Worm (Caenorhabditis elegans): ENCODE data around the gene srw-11.

The srw-11 gene

ce11 chrV:15197955-15198354 lies 42.2 kb downstream of the srw-11 start, which contains the start of gene srw-1:
TSS of gene srw-1 (plus strand) at chrV:15198255.
- TF ChIP-seq T23F11.4 (GFP tag; optimal IDR thresholded peaks at IDR 0.05): no peak
- TF ChIP-seq lim-6 (tag; optimal IDR thresholded peaks at IDR 0.05): no peak
- no peak for TF ChIP-seq K09A11.1 (tag; optimal IDR thresholded peaks at IDR 0.05; ENCODE audit: insufficient read depth)
- TF ChIP-seq sox-2 (GFP tag; IDR thresholded peaks at IDR 0.05): no peak
- no peak for TF ChIP-seq nhr-11 (tag; optimal IDR thresholded peaks at IDR 0.05)
- TF ChIP-seq C38D4.7 (GFP tag; optimal IDR thresholded peaks at IDR 0.05): no peak
- no peak for TF ChIP-seq hlh-13 (GFP tag; optimal IDR thresholded peaks at IDR 0.05)
- no peak for TF ChIP-seq pax-1 (tag; optimal IDR thresholded peaks at IDR 0.05)
- TF ChIP-seq mec-3 (tag; optimal IDR thresholded peaks at IDR 0.05; ENCODE audit: borderline replicate concordance): no peak
- TF ChIP-seq unc-55 (GFP tag; optimal IDR thresholded peaks at IDR 0.05): no peak
- TF ChIP-seq elt-4 (tag; optimal IDR thresholded peaks at IDR 0.05): no peak
- TF ChIP-seq sdc-2 (tag; optimal IDR thresholded peaks at IDR 0.05): no peak
- TF ChIP-seq ceh-30 (tag; optimal IDR thresholded peaks at IDR 0.05): no peak
- no peak for TF ChIP-seq ceh-45 (GFP tag; IDR thresholded peaks at IDR 0.05)
- no peak for TF ChIP-seq ceh-6 (GFP tag; optimal IDR thresholded peaks at IDR 0.05)

ce11 chrV:15193909-15194308 lies 46.2 kb downstream of the srw-11 start, which contains the start of gene Y75B12B.13:
TSS of gene Y75B12B.13 (minus strand) at chrV:15194009.
- TF ChIP-seq nhr-11 (tag; optimal IDR thresholded peaks at IDR 0.05) (no peak), F13H6.1 (tag; optimal IDR thresholded peaks at IDR 0.05) (no peak), che-1 (tag; optimal IDR thresholded peaks at IDR 0.05) (no peak), pag-3 (tag; optimal IDR thresholded peaks at IDR 0.05; ENCODE audit: borderline replicate concordance) (no peak), ceh-19 (GFP tag; optimal IDR thresholded peaks at IDR 0.05) (no peak), unc-55 (GFP tag; optimal IDR thresholded peaks at IDR 0.05) (no peak)

- TF ChIP-seq fkh-6 (tag; optimal IDR thresholded peaks at IDR 0.05) (no peak), ttx-3 (tag; optimal IDR thresholded peaks at IDR 0.05) (no peak), ets-4 (tag; optimal IDR thresholded peaks at IDR 0.05) (no peak), ceh-9 (tag; optimal IDR thresholded peaks at IDR 0.05) (no peak), ceh-19 (GFP tag; optimal IDR thresholded peaks at IDR 0.05) (no peak)
These were observed 47.7 kb downstream of the srw-11 start, which contains the start of gene plc-2 for ce11 chrV:15192377-15192776. TSS of gene plc-2 (plus strand) at chrV:15192572.

- TF ChIP-seq ceh-2 (tag; optimal IDR thresholded peaks at IDR 0.05) (no peak), dmd-4 (tag; optimal IDR thresholded peaks at IDR 0.05; ENCODE audit: borderline replicate concordance) (no peak), tbx-2 (tag; optimal IDR thresholded peaks at IDR 0.05) (no peak), unc-86 (tag; optimal IDR thresholded peaks at IDR 0.05) (no peak)
These were observed 48.1 kb downstream of the srw-11 start for ce11 chrV:15191971-15192370.

DNA sequence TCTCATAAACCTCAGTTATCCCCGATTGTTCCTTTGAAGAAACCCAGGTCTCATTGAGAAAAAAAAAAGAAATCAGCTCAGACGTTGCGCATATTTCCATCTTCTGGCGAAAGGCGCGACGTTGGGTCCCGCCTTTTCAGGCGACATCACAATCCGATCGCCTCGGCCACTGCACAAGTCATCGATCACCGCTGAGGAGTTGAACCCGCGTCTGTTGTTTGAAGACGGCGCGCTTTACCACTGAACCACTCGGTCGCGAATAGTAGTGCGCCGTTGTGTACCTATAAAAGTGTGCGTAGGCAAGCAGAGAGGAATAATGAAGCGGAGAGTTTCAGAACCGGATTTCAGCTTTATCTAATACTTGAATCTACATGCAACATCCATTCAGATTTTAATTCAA lies 49.2 kb downstream of the srw-11 start, which contains the start of gene Y75B12B.11:
Y75B12B.11 (plus strand) TSS at position 394 of the 400 bp plus-strand sequence.
- TF ChIP-seq hlh-30 (tag; optimal IDR thresholded peaks at IDR 0.05; ENCODE audit: insufficient read depth): peak; percentile 67
- peak; percentile 75 for TF ChIP-seq hlh-13 (GFP tag; optimal IDR thresholded peaks at IDR 0.05)
- TF ChIP-seq ceh-9 (tag; optimal IDR thresholded peaks at IDR 0.05): peak; percentile 68
- peak; percentile 50 for TF ChIP-seq zip-5 (tag; optimal IDR thresholded peaks at IDR 0.05)
- peak; percentile 86 for TF ChIP-seq fkh-6 (tag; optimal IDR thresholded peaks at IDR 0.05)
- peak; percentile 90 for TF ChIP-seq che-1 (tag; optimal IDR thresholded peaks at IDR 0.05)
- TF ChIP-seq nhr-11 (tag; optimal IDR thresholded peaks at IDR 0.05): no peak
- TF ChIP-seq ama-1 (optimal IDR thresholded peaks at IDR 0.05): no peak
- TF ChIP-seq ztf-16 (tag; optimal IDR thresholded peaks at IDR 0.05): peak; percentile 84
- peak; percentile 76 for TF ChIP-seq rnt-1 (tag; optimal IDR thresholded peaks at IDR 0.05)
- peak; percentile 78 for TF ChIP-seq ceh-18 (tag; optimal IDR thresholded peaks at IDR 0.05)
- peak; percentile 84 for TF ChIP-seq pqm-1 (tag; optimal IDR thresholded peaks at IDR 0.05)
- TF ChIP-seq K02D7.2 (tag; optimal IDR thresholded peaks at IDR 0.05): peak; percentile 85
- TF ChIP-seq C38D4.7 (GFP tag; optimal IDR thresholded peaks at IDR 0.05): peak; percentile 86
- TF ChIP-seq ttx-3 (tag; optimal IDR thresholded peaks at IDR 0.05): peak; percentile 87
- peak; percentile 87 for TF ChIP-seq ceh-6 (GFP tag; optimal IDR thresholded peaks at IDR 0.05)
- TF ChIP-seq ceh-14 (tag; optimal IDR thresholded peaks at IDR 0.05): peak; percentile 93
- peak; percentile 93 for TF ChIP-seq elt-2 (tag; optimal IDR thresholded peaks at IDR 0.05)
- no peak for TF ChIP-seq pax-1 (tag; optimal IDR thresholded peaks at IDR 0.05)
- peak; percentile 82 for TF ChIP-seq fax-1 (tag; optimal IDR thresholded peaks at IDR 0.05)
- peak; percentile 88 for TF ChIP-seq ceh-2 (tag; optimal IDR thresholded peaks at IDR 0.05)
- peak; percentile 79 for TF ChIP-seq unc-86 (tag; optimal IDR thresholded peaks at IDR 0.05)
- TF ChIP-seq T23F11.4 (GFP tag; optimal IDR thresholded peaks at IDR 0.05): peak; percentile 89
- TF ChIP-seq hlh-15 (tag; optimal IDR thresholded peaks at IDR 0.05): peak; percentile 80
- peak; percentile 75 for TF ChIP-seq ceh-31 (tag; optimal IDR thresholded peaks at IDR 0.05)
- peak; percentile 93 for TF ChIP-seq ceh-19 (GFP tag; optimal IDR thresholded peaks at IDR 0.05)
- peak; percentile 54; the same call in 1 of the 2 replicates for TF ChIP-seq unc-3 (GFP tag; conservative IDR thresholded peaks at IDR 0.05)
- peak; percentile 71 for TF ChIP-seq unc-3 (tag; optimal IDR thresholded peaks at IDR 0.05)
- peak; percentile 70 for TF ChIP-seq nfya-1 (tag; optimal IDR thresholded peaks at IDR 0.05)
